Worm (Caenorhabditis elegans): Measurements from ENCODE around the gene Y4C6B.1.

DNA sequence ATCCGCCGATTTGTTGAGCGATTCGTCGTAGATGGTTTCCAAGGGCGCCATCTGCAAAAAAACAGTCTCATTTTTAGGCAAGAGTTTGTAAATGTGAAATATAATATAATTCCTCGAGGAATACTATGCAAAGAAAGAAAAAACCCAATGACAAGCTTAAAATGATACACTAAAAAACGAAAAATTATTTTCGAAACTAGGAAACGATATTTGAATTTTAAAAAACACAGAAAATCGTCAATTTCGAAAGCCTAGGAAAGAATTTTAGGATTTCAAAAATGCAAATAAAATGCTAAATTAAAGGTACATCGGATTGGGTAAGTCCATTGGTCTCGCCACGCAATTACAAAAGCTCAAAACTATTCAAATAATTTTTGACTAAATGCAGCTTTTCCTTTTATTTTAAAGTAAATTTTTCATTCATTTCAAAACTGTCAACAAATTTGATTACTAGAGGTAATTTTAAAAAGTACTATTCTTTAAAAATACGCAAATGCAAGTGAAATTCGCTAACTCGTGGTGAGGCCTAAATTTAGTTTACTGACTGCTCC lies 37.3 kb downstream of the Y4C6B.1 start, which contains the start of the genes htp-1 and ZK616.5:
- TF ChIP-seq fkh-10 (GFP tag; optimal IDR thresholded peaks at IDR 0.05) (no peak), duxl-1 (tag; optimal IDR thresholded peaks at IDR 0.05; ENCODE audit: poor library complexity) (no peak), dmd-8 (GFP tag; IDR thresholded peaks at IDR 0.05) (no peak), ceh-82 (tag; optimal IDR thresholded peaks at IDR 0.05) (no peak), dve-1 (tag; optimal IDR thresholded peaks at IDR 0.05; ENCODE audit: insufficient read depth) (no peak), ama-1 (optimal IDR thresholded peaks at IDR 0.05) (no peak), F44E2.7 (GFP tag; IDR thresholded peaks at IDR 0.05) (no peak), attf-4 (tag; optimal IDR thresholded peaks at IDR 0.05) (no peak), nhr-48 (tag; optimal IDR thresholded peaks at IDR 0.05) (no peak)
